Worm (Caenorhabditis elegans) whole organism, L4/young adult: ENCODE results near the gene gmpr-1.
A peak's percentile ranks its signal among the peaks of the same experiment; 100 is the strongest.

Experiments
- W03F9.2 ChIP-seq: fragments of 150-350 bp; optimal IDR thresholded peaks from 2 replicates; lab custom pipeline; 2014; ENCODE audit warnings: missing biosample characterization, missing genetic modification characterization
- dao-5 ChIP-seq: sonication (generic microtip); optimal IDR thresholded peaks from 2 replicates; lab custom pipeline; 2016; ENCODE audit warnings: missing genotype, missing genetic modification characterization, moderate library complexity, missing compliant biosample characterization
- him-1 ChIP-seq: sonication (generic microtip); optimal IDR thresholded peaks from 2 replicates; lab custom pipeline; 2016; ENCODE audit warnings: missing genotype, missing genetic modification reagents, missing genetic modification characterization, missing compliant biosample characterization

gmpr-1 gene

ce11 chrV:4387916-4388315 lies 16.7 kb upstream of the gmpr-1 start:
- TF ChIP-seq W03F9.2 (tag; lab: Kevin White, UChicago) (no peak), dao-5 (no peak), him-1 (no peak)

- no peak for TF ChIP-seq him-1
- no peak for TF ChIP-seq dao-5
- TF ChIP-seq W03F9.2 (tag; lab: Kevin White, UChicago): no peak
Measured at ce11 chrV:4387402-4387801, 16.2 kb upstream of the gmpr-1 start, which contains the start of gene F13A2.9. TSS of gene F13A2.9 (minus strand) at chrV:4387502.

- TF ChIP-seq dao-5 (no peak), W03F9.2 (tag; lab: Kevin White, UChicago) (no peak), him-1 (no peak)
Measured at ce11 chrV:4386173-4386572, 15.0 kb upstream of the gmpr-1 start, which contains the start of gene F13A2.10. TSS of gene F13A2.10 (minus strand) at chrV:4386273.

- TF ChIP-seq him-1: no peak
- TF ChIP-seq W03F9.2 (tag; lab: Kevin White, UChicago): no peak
- TF ChIP-seq dao-5: no peak
Measured at ce11 chrV:4384482-4384881, 13.3 kb upstream of the gmpr-1 start, which contains the start of gene F13A2.2. TSS of gene F13A2.2 (minus strand) at chrV:4384582.

ce11 chrV:4382298-4382697 lies 11.1 kb upstream of the gmpr-1 start, which contains the start of gene F13A2.1:
TSS of gene F13A2.1 (minus strand) at chrV:4382398.
- TF ChIP-seq him-1 (no peak), dao-5 (no peak), W03F9.2 (tag; lab: Kevin White, UChicago) (no peak)

ce11 chrV:4377622-4378021 lies 6.4 kb upstream of the gmpr-1 start, which contains the start of gene F32D1.8:
TSS of gene F32D1.8 (minus strand) at chrV:4377722.
- TF ChIP-seq dao-5: no peak

ce11 chrV:4375807-4376564 lies 4.8 kb upstream of the gmpr-1 start, which contains the start of gene F32D1.7:
TSS of gene F32D1.7 (minus strand) at chrV:4376173.
- TF ChIP-seq W03F9.2 (tag; lab: Kevin White, UChicago) (peak; percentile 11), dao-5 (no peak), him-1 (no peak)

ce11 chrV:4374625-4375024 lies 3.4 kb upstream of the gmpr-1 start, which contains the start of gene neg-1:
TSS of gene neg-1 (minus strand) at chrV:4374874.
- TF ChIP-seq him-1 (no peak), dao-5 (no peak), W03F9.2 (tag; lab: Kevin White, UChicago) (no peak)

- TF ChIP-seq dao-5 (no peak), W03F9.2 (tag; lab: Kevin White, UChicago) (no peak), him-1 (no peak)
Measured at ce11 chrV:4373656-4374055, 2.5 kb upstream of the gmpr-1 start.

- no peak for TF ChIP-seq W03F9.2 (tag; lab: Kevin White, UChicago)
- TF ChIP-seq dao-5: no peak
- no peak for TF ChIP-seq him-1
Measured at ce11 chrV:4372986-4373385, 1.8 kb upstream of the gmpr-1 start.

- no peak for TF ChIP-seq W03F9.2 (tag; lab: Kevin White, UChicago)
Measured at ce11 chrV:4370515-4370914, 668 bp downstream of the gmpr-1 start.

- no peak for TF ChIP-seq him-1
- no peak for TF ChIP-seq W03F9.2 (tag; lab: Kevin White, UChicago)
- no peak for TF ChIP-seq dao-5
Measured at ce11 chrV:4366440-4366839, 4.7 kb downstream of the gmpr-1 start, which contains the start of gene F32D1.11. TSS of gene F32D1.11 (minus strand) at chrV:4366540.

- TF ChIP-seq dao-5 (no peak), him-1 (no peak), W03F9.2 (tag; lab: Kevin White, UChicago) (no peak)
Measured at ce11 chrV:4364517-4364916, 6.7 kb downstream of the gmpr-1 start, which contains the start of gene grl-13. TSS of gene grl-13 (minus strand) at chrV:4364617.

ce11 chrV:4361505-4361904 lies 9.7 kb downstream of the gmpr-1 start, which contains the start of gene F32D1.3:
TSS of gene F32D1.3 (minus strand) at chrV:4361569.
- no peak for TF ChIP-seq W03F9.2 (tag; lab: Kevin White, UChicago)
- no peak for TF ChIP-seq him-1
- TF ChIP-seq dao-5: no peak

ce11 chrV:4360018-4360417 lies 11.2 kb downstream of the gmpr-1 start:
- TF ChIP-seq W03F9.2 (tag; lab: Kevin White, UChicago): no peak
- no peak for TF ChIP-seq dao-5
- no peak for TF ChIP-seq him-1
